Worm (Caenorhabditis elegans) whole organism, midembryonic: ENCODE results near the gene trp-1.

Experiments
- T22C8.4 ChIP-seq: fragments of 200-800 bp; sonication (Bioruptor generic); IDR thresholded peaks from 2 replicates; pipeline ENCODE4 v1.3.6; 2022; ENCODE audit warnings: missing genetic modification characterization, missing compliant biosample characterization
- cog-1 ChIP-seq: sonication (generic microtip); optimal IDR thresholded peaks from 2 replicates; lab custom pipeline; 2016; ENCODE audit warnings: missing genetic modification characterization, missing compliant biosample characterization
- flt-1 ChIP-seq: fragments of 200-800 bp; sonication (Bioruptor generic); IDR thresholded peaks from 2 replicates; pipeline ENCODE4 v1.3.6; 2022; ENCODE audit warnings: missing genetic modification characterization, missing compliant biosample characterization
- med-1 ChIP-seq: sonication (generic microtip); optimal IDR thresholded peaks from 2 replicates; lab custom pipeline; 2017; ENCODE audit warnings: missing genetic modification characterization, mild to moderate bottlenecking, missing compliant biosample characterization, antibody characterized with exemption, missing genetic modification reagents; ENCODE audit not compliant: insufficient read depth
- ref-1 ChIP-seq: fragments of 200-800 bp; sonication (Bioruptor generic); conservative IDR thresholded peaks from 2 replicates; pipeline ENCODE4 v1.3.6; 2022; ENCODE audit warnings: missing genetic modification reagents, missing genetic modification characterization, missing compliant biosample characterization
- tab-1 ChIP-seq: fragments of 200-800 bp; sonication (Bioruptor generic); IDR thresholded peaks from 2 replicates; pipeline ENCODE4 v1.3.6; 2022; ENCODE audit warnings: missing genetic modification characterization, missing compliant biosample characterization
- ztf-23 ChIP-seq: fragments of 200-800 bp; sonication (Bioruptor generic); IDR thresholded peaks from 2 replicates; pipeline ENCODE4 v1.3.6; 2022; ENCODE audit warnings: missing genetic modification reagents, missing genetic modification characterization, missing compliant biosample characterization
- ztf-29 ChIP-seq: fragments of 200-800 bp; sonication (Bioruptor generic); IDR thresholded peaks from 2 replicates; pipeline ENCODE4 v1.3.6; 2022; ENCODE audit warnings: missing genetic modification reagents, missing genetic modification characterization, missing compliant biosample characterization

ce11 chrIII:8534647-8535181 lies at the start of gene trp-1:
- TF ChIP-seq flt-1 (GFP tag; lab: Robert Waterston, UW) (no peak), tab-1 (GFP tag; lab: Robert Waterston, UW) (no peak), ztf-23 (no peak), ref-1 (no peak), T22C8.4 (GFP tag; lab: Robert Waterston, UW) (no peak), ztf-29 (GFP tag; lab: Robert Waterston, UW) (no peak), cog-1 (no peak), med-1 (GFP tag; lab: Kevin White, UChicago) (no peak)
